Worm (Caenorhabditis elegans) whole organism, L2 larva: Measurements from ENCODE around the gene C05D12.4.

Experiments
- C34F6.9 ChIP-seq: fragments of 150-350 bp; optimal IDR thresholded peaks from 2 replicates; lab custom pipeline; 2014; ENCODE audit warnings: missing biosample characterization, missing genetic modification characterization
- F13H6.1 ChIP-seq: sonication (generic microtip); optimal IDR thresholded peaks from 2 replicates; lab custom pipeline; 2016; ENCODE audit warnings: missing genetic modification characterization, missing compliant biosample characterization
- R02D3.7 ChIP-seq: fragments of 150-350 bp; optimal IDR thresholded peaks from 2 replicates; lab custom pipeline; 2014; ENCODE audit warnings: missing biosample characterization, missing genetic modification characterization
- Y55F3AM.14 ChIP-seq: fragments of 200-800 bp; sonication (Bioruptor generic); optimal IDR thresholded peaks from 2 replicates; lab custom pipeline; 2018; ENCODE audit warnings: mild to moderate bottlenecking, missing genetic modification characterization, missing compliant biosample characterization
- ZK546.5 ChIP-seq: sonication (generic microtip); optimal IDR thresholded peaks from 2 replicates; lab custom pipeline; 2017; ENCODE audit warnings: missing biosample characterization, missing genetic modification characterization
- alr-1 ChIP-seq: fragments of 150-350 bp; optimal IDR thresholded peaks from 2 replicates; lab custom pipeline; 2014; ENCODE audit warnings: missing biosample characterization, missing genetic modification characterization
- aly-2 ChIP-seq: fragments of 150-350 bp; optimal IDR thresholded peaks from 2 replicates; lab custom pipeline; 2014; ENCODE audit warnings: missing biosample characterization, missing genetic modification characterization
- ama-1 ChIP-seq: fragments of 150-350 bp; optimal IDR thresholded peaks from 2 replicates; lab custom pipeline; 2018; ENCODE audit warnings: inconsistent platforms
- blmp-1 ChIP-seq: sonication (generic microtip); optimal IDR thresholded peaks from 2 replicates; lab custom pipeline; 2017; ENCODE audit warnings: missing genetic modification characterization, mild to moderate bottlenecking, missing compliant biosample characterization, antibody characterized with exemption, moderate library complexity; ENCODE audit not compliant: insufficient read depth
- ceh-16 ChIP-seq: fragments of 150-350 bp; optimal IDR thresholded peaks from 2 replicates; lab custom pipeline; 2014; ENCODE audit warnings: missing biosample characterization, missing genetic modification characterization
- ceh-82 ChIP-seq: fragments of 150-350 bp; optimal IDR thresholded peaks from 2 replicates; lab custom pipeline; 2014; ENCODE audit warnings: missing biosample characterization, missing genetic modification characterization
- crh-2 ChIP-seq: sonication (generic microtip); optimal IDR thresholded peaks from 2 replicates; lab custom pipeline; 2017; ENCODE audit warnings: missing biosample characterization, missing genetic modification characterization
- dmd-4 ChIP-seq: sonication (generic microtip); optimal IDR thresholded peaks from 2 replicates; lab custom pipeline; 2017; ENCODE audit warnings: missing biosample characterization, missing genetic modification characterization
- egl-27 ChIP-seq: sonication (generic microtip); optimal IDR thresholded peaks from 3 replicates; lab custom pipeline; 2017; ENCODE audit warnings: missing biosample characterization, missing genetic modification reagents, missing genetic modification characterization
- elt-1 ChIP-seq: fragments of 150-350 bp; optimal IDR thresholded peaks from 2 replicates; lab custom pipeline; 2014; ENCODE audit warnings: missing biosample characterization, missing genetic modification characterization
- elt-3 ChIP-seq: sonication (generic microtip); optimal IDR thresholded peaks from 2 replicates; lab custom pipeline; 2017; ENCODE audit warnings: missing biosample characterization, missing genetic modification characterization
- fos-1 ChIP-seq: fragments of 150-350 bp; optimal IDR thresholded peaks from 2 replicates; lab custom pipeline; 2014; ENCODE audit warnings: missing biosample characterization, missing genetic modification characterization
- gmeb-1 ChIP-seq: fragments of 150-350 bp; optimal IDR thresholded peaks from 2 replicates; lab custom pipeline; 2014; ENCODE audit warnings: missing biosample characterization, missing genetic modification characterization
- lin-11 ChIP-seq: fragments of 150-350 bp; sonication (generic microtip); optimal IDR thresholded peaks from 2 replicates; lab custom pipeline; 2014; ENCODE audit warnings: missing biosample characterization, missing genetic modification characterization, inconsistent platforms, mixed read lengths
- lin-13 ChIP-seq: fragments of 150-350 bp; optimal IDR thresholded peaks from 2 replicates; lab custom pipeline; 2014; ENCODE audit warnings: missing biosample characterization, missing genetic modification reagents, missing genetic modification characterization
- lin-39 ChIP-seq: fragments of 150-350 bp; optimal IDR thresholded peaks from 2 replicates; lab custom pipeline; 2014; ENCODE audit warnings: missing biosample characterization, missing genetic modification reagents, missing genetic modification characterization
- lsy-2 ChIP-seq, 2 experiments: fragments of 150-350 bp in 1 of 2; sonication (generic microtip) in 1 of 2; optimal IDR thresholded peaks; 2 replicates each; lab custom pipeline; 2014 to 2017; ENCODE audit warnings: missing biosample characterization in 2 of 2, missing genetic modification characterization in 2 of 2
- mab-5 ChIP-seq: fragments of 150-350 bp; optimal IDR thresholded peaks from 2 replicates; lab custom pipeline; 2014; ENCODE audit warnings: missing biosample characterization, missing genetic modification characterization
- mbf-1 ChIP-seq: sonication (generic microtip); optimal IDR thresholded peaks from 2 replicates; lab custom pipeline; 2017; ENCODE audit warnings: missing biosample characterization, missing genetic modification characterization
- mdl-1 ChIP-seq, 2 experiments: fragments of 150-350 bp in 1 of 2; sonication (generic microtip) in 1 of 2; optimal IDR thresholded peaks; 2 replicates each; lab custom pipeline; 2017; ENCODE audit warnings: missing biosample characterization in 2 of 2, missing genetic modification characterization in 2 of 2
- nhr-10 ChIP-seq: sonication (generic microtip); optimal IDR thresholded peaks from 2 replicates; lab custom pipeline; 2017; ENCODE audit warnings: missing biosample characterization, missing genetic modification characterization
- nhr-11 ChIP-seq: fragments of 150-350 bp; optimal IDR thresholded peaks from 2 replicates; lab custom pipeline; 2014; ENCODE audit warnings: missing biosample characterization, missing genetic modification characterization
- nhr-12 ChIP-seq: fragments of 150-350 bp; optimal IDR thresholded peaks from 2 replicates; lab custom pipeline; 2014; ENCODE audit warnings: missing biosample characterization, missing genetic modification characterization
- nhr-129 ChIP-seq: fragments of 150-350 bp; optimal IDR thresholded peaks from 2 replicates; lab custom pipeline; 2014; ENCODE audit warnings: missing biosample characterization, missing genetic modification characterization
- nhr-21 ChIP-seq: fragments of 150-350 bp; optimal IDR thresholded peaks from 2 replicates; lab custom pipeline; 2014; ENCODE audit warnings: missing biosample characterization, missing genetic modification characterization
- nhr-237 ChIP-seq: fragments of 150-350 bp; optimal IDR thresholded peaks from 2 replicates; lab custom pipeline; 2014; ENCODE audit warnings: missing biosample characterization, missing genetic modification characterization
- nhr-25 ChIP-seq: fragments of 150-350 bp; sonication (generic microtip); optimal IDR thresholded peaks from 3 replicates; lab custom pipeline; 2014; ENCODE audit warnings: missing biosample characterization, missing genetic modification characterization
- nhr-6 ChIP-seq: fragments of 150-350 bp; optimal IDR thresholded peaks from 2 replicates; lab custom pipeline; 2014; ENCODE audit warnings: missing biosample characterization, missing genetic modification characterization
- nhr-77 ChIP-seq: fragments of 150-350 bp; optimal IDR thresholded peaks from 2 replicates; lab custom pipeline; 2014; ENCODE audit warnings: missing biosample characterization, missing genetic modification characterization
- peb-1 ChIP-seq: fragments of 150-350 bp; optimal IDR thresholded peaks from 2 replicates; lab custom pipeline; 2014; ENCODE audit warnings: missing biosample characterization, missing genetic modification characterization
- sem-4 ChIP-seq: fragments of 150-350 bp; optimal IDR thresholded peaks from 2 replicates; lab custom pipeline; 2014; ENCODE audit warnings: missing biosample characterization, missing genetic modification reagents, missing genetic modification characterization
- skn-1 ChIP-seq: sonication (generic microtip); optimal IDR thresholded peaks from 2 replicates; lab custom pipeline; 2017; ENCODE audit warnings: missing biosample characterization, missing genetic modification characterization
- sma-3 ChIP-seq: sonication (generic microtip); optimal IDR thresholded peaks from 2 replicates; lab custom pipeline; 2016; ENCODE audit warnings: missing genetic modification reagents, missing genetic modification characterization, missing compliant biosample characterization
- sma-9 ChIP-seq, 2 experiments: fragments of 150-350 bp in 1 of 2; sonication (generic microtip) in 1 of 2; optimal IDR thresholded peaks; 2 replicates each; lab custom pipeline; 2014 to 2016; ENCODE audit warnings: missing genetic modification characterization in 2 of 2, mild to moderate bottlenecking in 1 of 2, missing biosample characterization in 1 of 2, missing compliant biosample characterization in 1 of 2, missing genetic modification reagents in 1 of 2, moderate library complexity in 1 of 2
- snpc-4 ChIP-seq: fragments of 150-350 bp; optimal IDR thresholded peaks from 2 replicates; lab custom pipeline; 2014; ENCODE audit warnings: missing biosample characterization, missing genetic modification characterization
- unc-39 ChIP-seq: fragments of 150-350 bp; optimal IDR thresholded peaks from 2 replicates; lab custom pipeline; 2014; ENCODE audit warnings: missing biosample characterization, missing genetic modification characterization
- unc-55 ChIP-seq: fragments of 150-350 bp; sonication (generic microtip); optimal IDR thresholded peaks from 3 replicates; lab custom pipeline; 2014; ENCODE audit warnings: missing biosample characterization, missing genetic modification reagents, missing genetic modification characterization
- unc-62 ChIP-seq: fragments of 150-350 bp; optimal IDR thresholded peaks from 2 replicates; lab custom pipeline; 2014; ENCODE audit warnings: missing biosample characterization, missing genetic modification reagents, missing genetic modification characterization
- zag-1 ChIP-seq: fragments of 150-350 bp; optimal IDR thresholded peaks from 2 replicates; lab custom pipeline; 2014; ENCODE audit warnings: missing biosample characterization, missing genetic modification characterization
- ztf-1 ChIP-seq: fragments of 200-800 bp; sonication (Bioruptor generic); conservative IDR thresholded peaks from 2 replicates; pipeline ENCODE4 v1.3.6; 2022; ENCODE audit warnings: missing genetic modification characterization, missing compliant biosample characterization
- ztf-11 ChIP-seq: sonication (generic microtip); optimal IDR thresholded peaks from 2 replicates; lab custom pipeline; 2017; ENCODE audit warnings: missing biosample characterization, missing genetic modification characterization
- ztf-4 ChIP-seq: fragments of 150-350 bp; optimal IDR thresholded peaks from 2 replicates; lab custom pipeline; 2014; ENCODE audit warnings: missing biosample characterization, missing genetic modification characterization

The C05D12.4 gene

DNA sequence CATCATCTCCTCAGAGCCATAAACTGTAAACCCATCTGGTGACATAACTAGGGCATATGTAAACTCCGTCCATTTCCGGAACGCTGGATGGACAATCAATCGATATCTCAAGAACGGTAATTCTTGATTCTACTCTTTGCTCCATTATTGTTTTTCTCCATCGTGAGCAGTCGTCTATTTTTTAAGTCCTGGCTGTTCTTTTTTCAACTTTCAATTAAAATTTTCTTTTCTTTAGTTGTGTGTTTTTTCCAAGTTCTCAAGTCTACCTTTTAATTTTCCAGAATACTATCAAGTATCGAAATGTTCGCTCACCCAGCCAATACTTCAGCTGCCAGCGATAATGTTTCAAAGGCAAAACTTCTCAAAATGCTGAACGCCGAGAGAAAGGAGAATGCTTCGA is 2.3 kb downstream of the C05D12.4 start, which contains the start of gene C05D12.5:
C05D12.5 (plus strand) TSS at position 301 of the 400 bp plus-strand sequence.
- no peak for TF ChIP-seq ztf-1 (GFP tag; lab: Robert Waterston, UW)
- no peak for TF ChIP-seq nhr-12 (tag; lab: Kevin White, UChicago)
- no peak for TF ChIP-seq mbf-1 (tag; lab: Kevin White, UChicago)
- TF ChIP-seq nhr-25 (tag; lab: Kevin White, UChicago) = no peak
- TF ChIP-seq fos-1 (tag; lab: Kevin White, UChicago) = no peak
- no peak for TF ChIP-seq elt-3
- TF ChIP-seq nhr-21 (tag; lab: Kevin White, UChicago) = no peak
- TF ChIP-seq crh-2 (tag; lab: Kevin White, UChicago) = no peak
- no peak for TF ChIP-seq ama-1 (lab: Kevin White, UChicago)
- no peak for TF ChIP-seq lsy-2 (tag; optimal IDR thresholded peaks at IDR 0.05; lab: Kevin White, UChicago)
- TF ChIP-seq nhr-10 (tag; lab: Kevin White, UChicago) = no peak
- TF ChIP-seq sem-4 (tag; lab: Kevin White, UChicago) = no peak
- TF ChIP-seq blmp-1 = no peak
- TF ChIP-seq peb-1 = no peak
- TF ChIP-seq nhr-11 (tag; lab: Kevin White, UChicago) = no peak
- TF ChIP-seq egl-27 = no peak

DNA sequence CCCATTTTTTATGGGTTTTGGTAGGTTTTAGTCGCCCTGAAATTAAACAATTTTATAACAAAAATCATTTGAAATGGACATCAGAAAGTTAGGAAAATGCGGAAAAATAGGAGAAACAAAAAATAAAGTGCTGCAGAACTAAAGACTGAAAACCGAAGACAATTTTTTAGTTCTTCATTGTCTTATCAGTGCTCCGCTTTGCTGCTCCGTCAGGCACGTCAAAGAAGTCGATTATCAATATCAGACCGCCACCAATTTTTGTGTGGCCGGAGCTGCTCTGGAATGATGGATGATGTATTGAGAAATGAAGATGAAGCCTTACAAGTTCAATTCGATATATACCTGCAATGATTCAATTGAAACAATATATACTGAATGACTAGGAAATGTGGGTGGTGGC is 6.7 kb downstream of the C05D12.4 start, which contains the start of gene vha-6:
vha-6 (minus strand) TSS at position 36 of the 400 bp plus-strand sequence.
- no peak for TF ChIP-seq Y55F3AM.14 (GFP tag; lab: Kevin White, UChicago)
- no peak for TF ChIP-seq elt-1 (tag; lab: Kevin White, UChicago)
- peak; percentile 39 for TF ChIP-seq crh-2 (tag; lab: Kevin White, UChicago)
- no peak for TF ChIP-seq dmd-4 (tag; lab: Kevin White, UChicago)
- peak; percentile 52 for TF ChIP-seq fos-1 (tag; lab: Kevin White, UChicago)

DNA sequence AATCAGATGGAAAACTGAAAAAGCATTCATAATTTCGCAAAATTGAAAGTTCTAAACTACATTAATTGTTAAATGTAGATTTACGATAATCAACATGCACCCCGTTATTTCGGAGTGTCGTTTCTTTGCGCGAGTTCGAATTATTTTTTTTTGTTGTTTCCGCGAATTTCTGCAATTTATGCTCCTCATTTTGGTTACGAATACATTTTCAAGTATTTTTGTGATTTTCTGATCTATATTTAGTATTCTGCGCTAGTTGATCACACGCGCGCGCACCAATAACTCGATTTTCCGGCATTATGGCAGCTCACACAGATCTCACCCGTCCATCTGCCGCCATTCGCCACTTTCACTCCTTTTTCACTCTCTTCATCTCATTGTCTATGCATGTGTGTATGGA is 8.6 kb downstream of the C05D12.4 start, which contains the start of gene VW02B12L.2:
VW02B12L.2 (minus strand) TSS at position 65 of the 400 bp plus-strand sequence.
- TF ChIP-seq nhr-12 (tag; lab: Kevin White, UChicago) (no peak), mdl-1 (tag; optimal IDR thresholded peaks at IDR 0.05; lab: Kevin White, UChicago) (no peak), aly-2 (no peak), ztf-1 (GFP tag; lab: Robert Waterston, UW) (no peak), snpc-4 (no peak), ceh-82 (tag; lab: Kevin White, UChicago) (no peak), ZK546.5 (tag; lab: Kevin White, UChicago) (no peak), skn-1 (no peak), peb-1 (no peak), lsy-2 (tag; optimal IDR thresholded peaks at IDR 0.05; lab: Kevin White, UChicago) (peak; percentile 34 to 72), dmd-4 (tag; lab: Kevin White, UChicago) (no peak), Y55F3AM.14 (GFP tag; lab: Kevin White, UChicago) (no peak), unc-62 (GFP tag; lab: Kevin White, UChicago) (no peak), nhr-129 (tag; lab: Kevin White, UChicago) (peak; percentile 51), nhr-25 (tag; lab: Kevin White, UChicago) (no peak), F13H6.1 (tag; lab: Kevin White, UChicago) (no peak), fos-1 (tag; lab: Kevin White, UChicago) (no peak), zag-1 (tag; lab: Kevin White, UChicago) (no peak), nhr-77 (no peak), nhr-237 (tag; lab: Kevin White, UChicago) (no peak), unc-55 (GFP tag; lab: Kevin White, UChicago) (peak; percentile 78), sem-4 (tag; lab: Kevin White, UChicago) (no peak), mbf-1 (tag; lab: Kevin White, UChicago) (no peak), ceh-16 (tag; lab: Kevin White, UChicago) (no peak), alr-1 (no peak), ama-1 (lab: Kevin White, UChicago) (no peak), nhr-11 (tag; lab: Kevin White, UChicago) (no peak), lin-39 (tag; lab: Kevin White, UChicago) (no peak), nhr-21 (tag; lab: Kevin White, UChicago) (no peak), ztf-11 (tag; lab: Kevin White, UChicago) (no peak), elt-3 (no peak), mab-5 (tag; lab: Kevin White, UChicago) (no peak), C34F6.9 (tag; lab: Kevin White, UChicago) (peak; percentile 72), unc-39 (tag; lab: Kevin White, UChicago) (no peak), sma-3 (GFP tag; lab: Kevin White, UChicago) (no peak), sma-9 (GFP tag; optimal IDR thresholded peaks at IDR 0.05; lab: Kevin White, UChicago) (peak; percentile 33), sma-9 (tag; optimal IDR thresholded peaks at IDR 0.05; lab: Kevin White, UChicago) (no peak), lin-11 (no peak), lin-13 (GFP tag; lab: Kevin White, UChicago) (peak; percentile 22), R02D3.7 (peak; percentile 73), elt-1 (tag; lab: Kevin White, UChicago) (no peak), nhr-10 (tag; lab: Kevin White, UChicago) (no peak), blmp-1 (peak; percentile 8), egl-27 (no peak), ztf-4 (tag; lab: Kevin White, UChicago) (no peak), nhr-6 (tag; lab: Kevin White, UChicago) (no peak), gmeb-1 (tag; lab: Kevin White, UChicago) (peak; percentile 81), crh-2 (tag; lab: Kevin White, UChicago) (no peak)
